Worm (Caenorhabditis elegans) whole organism, young adult: Measurements from ENCODE around the gene R09H10.5.

Source experiments
- athp-1 ChIP-seq: sonication (generic microtip); optimal IDR thresholded peaks from 2 replicates; lab custom pipeline; 2017; ENCODE audit warnings: mild to moderate bottlenecking, missing genetic modification characterization, missing compliant biosample characterization
- ets-4 ChIP-seq: fragments of 200-800 bp; sonication (Bioruptor generic); optimal IDR thresholded peaks from 2 replicates; lab custom pipeline; 2018; ENCODE audit warnings: mild to moderate bottlenecking, missing genetic modification characterization, missing compliant biosample characterization
- lir-1 ChIP-seq: fragments of 200-800 bp; sonication (Bioruptor generic); conservative IDR thresholded peaks from 2 replicates; pipeline ENCODE4 v1.3.6; 2022; ENCODE audit warnings: missing genetic modification reagents, missing genetic modification characterization, missing compliant biosample characterization
- nfya-1 ChIP-seq: sonication (generic microtip); optimal IDR thresholded peaks from 2 replicates; lab custom pipeline; 2017; ENCODE audit warnings: antibody characterized with exemption, missing compliant biosample characterization, missing genetic modification characterization, borderline replicate concordance; ENCODE audit not compliant: insufficient read depth
- nhr-179 ChIP-seq: sonication (generic microtip); optimal IDR thresholded peaks from 2 replicates; lab custom pipeline; 2016; ENCODE audit warnings: mild to moderate bottlenecking, missing genetic modification characterization, missing compliant biosample characterization
- nhr-27 ChIP-seq: fragments of 200-800 bp; sonication (Bioruptor generic); optimal IDR thresholded peaks from 2 replicates; lab custom pipeline; 2018; ENCODE audit warnings: mild to moderate bottlenecking, missing genetic modification characterization, moderate library complexity, missing compliant biosample characterization
- nhr-90 ChIP-seq: sonication (generic microtip); optimal IDR thresholded peaks from 2 replicates; lab custom pipeline; 2016; ENCODE audit warnings: missing genotype, mild to moderate bottlenecking, missing genetic modification characterization, missing compliant biosample characterization
- pha-4 ChIP-seq: fragments of 150-350 bp; sonication (generic microtip); optimal IDR thresholded peaks from 2 replicates; lab custom pipeline; 2014; ENCODE audit warnings: missing biosample characterization, missing genetic modification reagents, missing genetic modification characterization
- sdz-38 ChIP-seq: sonication (generic microtip); optimal IDR thresholded peaks from 2 replicates; lab custom pipeline; 2016; ENCODE audit warnings: missing genotype, missing genetic modification characterization, missing compliant biosample characterization
- unc-62 ChIP-seq: fragments of 150-350 bp; optimal IDR thresholded peaks from 2 replicates; lab custom pipeline; 2014; ENCODE audit warnings: missing biosample characterization, missing genetic modification reagents, missing genetic modification characterization

ce11 chrIV:10602644-10603043 lies 26.0 kb downstream of the R09H10.5 start, which contains the start of gene R09H10.2:
- TF ChIP-seq pha-4 (tag; lab: Kevin White, UChicago) (no peak), sdz-38 (tag; lab: Kevin White, UChicago) (no peak), nfya-1 (tag; lab: Kevin White, UChicago) (no peak), nhr-90 (tag; lab: Kevin White, UChicago) (no peak), athp-1 (tag; lab: Kevin White, UChicago) (no peak), nhr-179 (tag; lab: Kevin White, UChicago) (no peak), ets-4 (no peak), lir-1 (GFP tag; lab: Robert Waterston, UW) (no peak), nhr-27 (tag; lab: Kevin White, UChicago) (no peak), unc-62 (no peak)
